Worm (Caenorhabditis elegans) whole organism, early embryonic: ENCODE measurements around the gene npp-15.

Experiments
- ceh-13 ChIP-seq: fragments of 200-800 bp; sonication (Bioruptor generic); optimal IDR thresholded peaks from 2 replicates; lab custom pipeline; 2018; ENCODE audit warnings: mild to moderate bottlenecking, missing genetic modification characterization, missing compliant biosample characterization
- ets-7 ChIP-seq: sonication (generic microtip); optimal IDR thresholded peaks from 2 replicates; lab custom pipeline; 2016; ENCODE audit warnings: missing genotype, missing genetic modification characterization, missing compliant biosample characterization
- flt-1 ChIP-seq: fragments of 200-800 bp; sonication (Bioruptor generic); IDR thresholded peaks from 2 replicates; pipeline ENCODE4 v1.3.6; 2022; ENCODE audit warnings: missing genetic modification characterization, missing compliant biosample characterization
- hmbx-1 ChIP-seq: sonication (generic microtip); optimal IDR thresholded peaks from 2 replicates; lab custom pipeline; 2016; ENCODE audit warnings: mild to moderate bottlenecking, missing genetic modification characterization, missing compliant biosample characterization
- hmg-4 ChIP-seq: fragments of 200-800 bp; sonication (Bioruptor generic); optimal IDR thresholded peaks from 2 replicates; lab custom pipeline; 2018; ENCODE audit warnings: mild to moderate bottlenecking, missing genetic modification characterization, missing compliant biosample characterization
- hnd-1 ChIP-seq: sonication (generic microtip); optimal IDR thresholded peaks from 2 replicates; lab custom pipeline; 2016; ENCODE audit warnings: missing genetic modification characterization, missing compliant biosample characterization

- no peak for TF ChIP-seq ceh-13 (GFP tag; lab: Kevin White, UChicago)
- TF ChIP-seq hnd-1 (tag; lab: Kevin White, UChicago) = no peak
- TF ChIP-seq hmg-4 (GFP tag; lab: Kevin White, UChicago) = no peak
- TF ChIP-seq ets-7 (tag; lab: Kevin White, UChicago) = no peak
- no peak for TF ChIP-seq hmbx-1 (tag; lab: Kevin White, UChicago)
- no peak for TF ChIP-seq flt-1 (GFP tag; lab: Robert Waterston, UW)
These were observed 52.4 kb downstream of the npp-15 start for ce11 chrIII:7981233-7981632.
